In the genomic region with DNA sequence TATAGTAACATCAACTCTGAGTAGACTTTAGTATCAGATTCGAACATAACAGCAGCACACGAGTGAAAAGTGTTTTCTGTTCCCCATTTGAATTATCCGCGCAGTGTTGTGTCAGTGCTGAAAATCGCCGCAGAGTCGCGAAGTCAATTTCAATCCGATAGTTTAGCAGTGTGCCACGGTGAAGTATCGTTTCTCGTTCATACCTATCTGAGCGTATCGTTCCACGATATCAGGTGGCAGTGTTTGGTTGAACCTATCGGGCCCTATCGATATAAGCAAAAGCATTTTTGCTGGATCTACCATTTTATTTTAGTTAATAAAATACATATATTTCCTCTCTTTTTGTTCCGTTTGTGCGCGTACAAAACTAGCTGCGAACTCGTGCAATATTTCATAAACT, we compare ENCODE assay signal across 1 fruit fly cellular context.
TF ChIP-seq lines count a peak whose summit lies in the region.

A gene (plus strand): TSS at position 53 of the 400 bp plus-strand sequence.

TF ChIP-seq in whole organism, embryonic, 481 proteins besides CTCF, POLR2A, EP300 and RAD21 (continued from another document and continues in another):
- TF ChIP-seq CG16863 (GFP tag; optimal IDR thresholded peaks at IDR 0.05; lab: Kevin White, UChicago) (peak; percentile 59), CG7987 (GFP tag; optimal IDR thresholded peaks at IDR 0.05; lab: Kevin White, UChicago) (peak; percentile 65), ac (GFP tag; optimal IDR thresholded peaks at IDR 0.05; lab: Kevin White, UChicago) (no peak), CG3281 (GFP tag; optimal IDR thresholded peaks at IDR 0.05; lab: Kevin White, UChicago) (peak; percentile 27), bab2 (GFP tag; optimal IDR thresholded peaks at IDR 0.05; lab: Kevin White, UChicago) (peak; percentile 32), CG6689 (GFP tag; IDR thresholded peaks at IDR 0.05; lab: Robert Waterston, UW) (peak; percentile 21; the same call in 1 of the 2 replicates), crol (GFP tag; IDR thresholded peaks at IDR 0.05; lab: Robert Waterston, UW) (peak; percentile 11; the same call in 1 of the 2 replicates), prd (optimal IDR thresholded peaks at IDR 0.05; lab: Kevin White, UChicago) (no peak), prd (GFP tag; IDR thresholded peaks at IDR 0.05; lab: Robert Waterston, UW) (peak; percentile 37; the same call in 1 of the 3 replicates), unc-4 (GFP tag; IDR thresholded peaks at IDR 0.05; lab: Robert Waterston, UW; ENCODE audit: partially characterized antibody) (peak; percentile 98), CG4820 (GFP tag; optimal IDR thresholded peaks at IDR 0.05; lab: Kevin White, UChicago) (peak; percentile 24), CG1603 (tag; optimal IDR thresholded peaks at IDR 0.05; lab: Kevin White, UChicago) (peak; percentile 88), jumu (GFP tag; optimal IDR thresholded peaks at IDR 0.05; lab: Kevin White, UChicago) (peak; percentile 67), CG32772 (GFP tag; IDR thresholded peaks at IDR 0.05; lab: Robert Waterston, UW) (peak; percentile 55; the same call in 1 of the 2 replicates), slbo (GFP tag; IDR thresholded peaks at IDR 0.05; lab: Robert Waterston, UW) (peak; percentile 81), CG2199 (GFP tag; IDR thresholded peaks at IDR 0.05; lab: Robert Waterston, UW) (peak; percentile 40; the same call in 1 of the 3 replicates), CG1647 (GFP tag; optimal IDR thresholded peaks at IDR 0.05; lab: Kevin White, UChicago) (peak; percentile 41), CG17186 (GFP tag; optimal IDR thresholded peaks at IDR 0.05; lab: Kevin White, UChicago) (peak; percentile 88), CG4707 (GFP tag; optimal IDR thresholded peaks at IDR 0.05; lab: Kevin White, UChicago) (no peak), CG4360 (GFP tag; IDR thresholded peaks at IDR 0.05; lab: Robert Waterston, UW) (peak; percentile 27; the same call in 1 of the 2 replicates), bbx (GFP tag; IDR thresholded peaks at IDR 0.05; lab: Robert Waterston, UW; ENCODE audit: partially characterized antibody) (peak; percentile 99), gce (GFP tag; IDR thresholded peaks at IDR 0.05; lab: Robert Waterston, UW) (peak; percentile 11; the same call in 1 of the 3 replicates), Rfx (GFP tag; IDR thresholded peaks at IDR 0.05; lab: Robert Waterston, UW) (peak; percentile 83), chinmo (GFP tag; IDR thresholded peaks at IDR 0.05; lab: Robert Waterston, UW; ENCODE audit: partially characterized antibody) (peak; percentile 99), br (optimal IDR thresholded peaks at IDR 0.05; lab: Kevin White, UChicago) (no peak), CG1792 (GFP tag; optimal IDR thresholded peaks at IDR 0.05; lab: Kevin White, UChicago) (peak; percentile 49), CG8944 (GFP tag; optimal IDR thresholded peaks at IDR 0.05; lab: Kevin White, UChicago) (peak; percentile 54), CG33213 (GFP tag; optimal IDR thresholded peaks at IDR 0.05; lab: Kevin White, UChicago) (peak; percentile 74), ato (GFP tag; IDR thresholded peaks at IDR 0.05; lab: Robert Waterston, UW; ENCODE audit: partially characterized antibody) (peak; percentile 98), H2.0 (GFP tag; IDR thresholded peaks at IDR 0.05; lab: Robert Waterston, UW) (peak; percentile 48), CG15073 (GFP tag; optimal IDR thresholded peaks at IDR 0.05; lab: Kevin White, UChicago) (no peak), CG6175 (GFP tag; IDR thresholded peaks at IDR 0.05; lab: Robert Waterston, UW) (peak; percentile 59; the same call in 1 of the 3 replicates), lbe (GFP tag; optimal IDR thresholded peaks at IDR 0.05; lab: Kevin White, UChicago) (peak; percentile 72), run (tag; optimal IDR thresholded peaks at IDR 0.05; lab: Kevin White, UChicago) (no peak), CG9215 (GFP tag; IDR thresholded peaks at IDR 0.05; lab: Robert Waterston, UW) (no peak), gcm2 (GFP tag; optimal IDR thresholded peaks at IDR 0.05; lab: Kevin White, UChicago) (peak; percentile 51), CG9876 (GFP tag; optimal IDR thresholded peaks at IDR 0.05; lab: Kevin White, UChicago) (peak; percentile 54), sens-2 (GFP tag; IDR thresholded peaks at IDR 0.05; lab: Robert Waterston, UW) (no peak), CG17568 (GFP tag; optimal IDR thresholded peaks at IDR 0.05; lab: Kevin White, UChicago) (no peak), CG7745 (tag; optimal IDR thresholded peaks at IDR 0.05; lab: Kevin White, UChicago) (no peak), pan (optimal IDR thresholded peaks at IDR 0.05; lab: Kevin White, UChicago) (no peak), pan (GFP tag; optimal IDR thresholded peaks at IDR 0.05 in 1 of 2, IDR thresholded peaks at IDR 0.05 in 1 of 2) (peak in 1 of 2 experiments; percentile 16), Atf-2 (GFP tag; optimal IDR thresholded peaks at IDR 0.05; lab: Kevin White, UChicago) (peak; percentile 17), zen (tag; optimal IDR thresholded peaks at IDR 0.05; lab: Kevin White, UChicago) (peak; percentile 34), Camta (GFP tag; optimal IDR thresholded peaks at IDR 0.05; lab: Kevin White, UChicago) (no peak), lab (GFP tag; optimal IDR thresholded peaks at IDR 0.05; lab: Kevin White, UChicago) (peak; percentile 58), CoRest (tag; optimal IDR thresholded peaks at IDR 0.05; lab: Kevin White, UChicago) (peak; percentile 58), CG1529 (GFP tag; optimal IDR thresholded peaks at IDR 0.05; lab: Kevin White, UChicago) (no peak), Blimp-1 (GFP tag; optimal IDR thresholded peaks at IDR 0.05; lab: Kevin White, UChicago) (no peak), H15 (GFP tag; IDR thresholded peaks at IDR 0.05; lab: Robert Waterston, UW) (peak; percentile 52; the same call in 1 of the 3 replicates), tna (GFP tag; IDR thresholded peaks at IDR 0.05; lab: Robert Waterston, UW; ENCODE audit: partially characterized antibody) (peak; percentile 96), CG13775 (GFP tag; optimal IDR thresholded peaks at IDR 0.05; lab: Kevin White, UChicago) (peak; percentile 27), CG34422 (GFP tag; IDR thresholded peaks at IDR 0.05; lab: Robert Waterston, UW) (0 out of 3 replicates have a peak, but pooled peaks have one; percentile 15), CG13287 (GFP tag; IDR thresholded peaks at IDR 0.05; lab: Robert Waterston, UW; ENCODE audit: partially characterized antibody) (peak; percentile 99), shn (GFP tag; optimal IDR thresholded peaks at IDR 0.05; lab: Kevin White, UChicago) (peak; percentile 60), YL-1 (GFP tag; optimal IDR thresholded peaks at IDR 0.05; lab: Kevin White, UChicago) (peak; percentile 45), abd-A (tag; optimal IDR thresholded peaks at IDR 0.05; lab: Kevin White, UChicago) (no peak), CG8478 (optimal IDR thresholded peaks at IDR 0.05; lab: Kevin White, UChicago) (no peak), CG4404 (GFP tag; IDR thresholded peaks at IDR 0.05; lab: Robert Waterston, UW) (peak; percentile 36; the same call in 1 of the 2 replicates), Sry-δ (GFP tag; optimal IDR thresholded peaks at IDR 0.05; lab: Kevin White, UChicago) (peak; percentile 98), CG15601 (tag; optimal IDR thresholded peaks at IDR 0.05; lab: Kevin White, UChicago) (peak; percentile 75), Atf6 (GFP tag; IDR thresholded peaks at IDR 0.05; lab: Robert Waterston, UW) (0 out of 2 replicates have a peak, but pooled peaks have one; percentile 33), tin (GFP tag; optimal IDR thresholded peaks at IDR 0.05; lab: Kevin White, UChicago) (peak; percentile 52), CG6272 (GFP tag; IDR thresholded peaks at IDR 0.05; lab: Robert Waterston, UW) (peak; percentile 75), CG17912 (GFP tag; optimal IDR thresholded peaks at IDR 0.05; lab: Kevin White, UChicago) (peak; percentile 68), pfk (GFP tag; optimal IDR thresholded peaks at IDR 0.05; lab: Kevin White, UChicago) (peak; percentile 92), Scr (GFP tag; IDR thresholded peaks at IDR 0.05; lab: Robert Waterston, UW; ENCODE audit: partially characterized antibody) (peak; percentile 96), ash1 (GFP tag; optimal IDR thresholded peaks at IDR 0.05; lab: Kevin White, UChicago) (peak; percentile 34), klu (GFP tag; IDR thresholded peaks at IDR 0.05; lab: Robert Waterston, UW) (no peak), vvl (GFP tag; IDR thresholded peaks at IDR 0.05; lab: Robert Waterston, UW) (peak; percentile 78), nerfin-2 (GFP tag; IDR thresholded peaks at IDR 0.05; lab: Robert Waterston, UW; ENCODE audit: partially characterized antibody) (peak; percentile 95), chn (GFP tag; optimal IDR thresholded peaks at IDR 0.05; lab: Kevin White, UChicago) (peak; percentile 50), CG4424 (GFP tag; optimal IDR thresholded peaks at IDR 0.05; lab: Kevin White, UChicago) (peak; percentile 20), dysf (GFP tag; IDR thresholded peaks at IDR 0.05; lab: Robert Waterston, UW) (peak; percentile 43; the same call in 2 of the 3 replicates), Aef1 (GFP tag; IDR thresholded peaks at IDR 0.05; lab: Robert Waterston, UW) (peak; percentile 63), hbn (GFP tag; IDR thresholded peaks at IDR 0.05; lab: Robert Waterston, UW; ENCODE audit: partially characterized antibody) (peak; percentile 98), fu2 (GFP tag; optimal IDR thresholded peaks at IDR 0.05; lab: Kevin White, UChicago) (peak; percentile 57), Hr3 (GFP tag; optimal IDR thresholded peaks at IDR 0.05; lab: Kevin White, UChicago) (peak; percentile 44), CG13624 (GFP tag; optimal IDR thresholded peaks at IDR 0.05; lab: Kevin White, UChicago) (peak; percentile 60), CG12236 (GFP tag; optimal IDR thresholded peaks at IDR 0.05; lab: Kevin White, UChicago) (no peak), zen2 (GFP tag; IDR thresholded peaks at IDR 0.05; lab: Robert Waterston, UW; ENCODE audit: partially characterized antibody) (peak; percentile 99), ranshi (GFP tag; IDR thresholded peaks at IDR 0.05; lab: Robert Waterston, UW) (0 out of 2 replicates have a peak, but pooled peaks have one; percentile 8), zfh2 (GFP tag; optimal IDR thresholded peaks at IDR 0.05; lab: Kevin White, UChicago) (peak; percentile 81), sna (GFP tag; IDR thresholded peaks at IDR 0.05; lab: Robert Waterston, UW; ENCODE audit: partially characterized antibody) (peak; percentile 98), CG2116 (GFP tag; optimal IDR thresholded peaks at IDR 0.05; lab: Kevin White, UChicago) (peak; percentile 95), HLH3B (GFP tag; IDR thresholded peaks at IDR 0.05; lab: Robert Waterston, UW) (no peak), E2f2 (GFP tag; IDR thresholded peaks at IDR 0.05; lab: Robert Waterston, UW) (peak; percentile 97), CG18599 (GFP tag; optimal IDR thresholded peaks at IDR 0.05; lab: Kevin White, UChicago) (peak; percentile 51), CG3995 (GFP tag; optimal IDR thresholded peaks at IDR 0.05; lab: Kevin White, UChicago) (peak; percentile 79), CrebB (tag; optimal IDR thresholded peaks at IDR 0.05; lab: Kevin White, UChicago) (peak; percentile 7), CG8388 (GFP tag; optimal IDR thresholded peaks at IDR 0.05; lab: Kevin White, UChicago) (no peak), her (GFP tag; optimal IDR thresholded peaks at IDR 0.05; lab: Kevin White, UChicago) (peak; percentile 70), Sin3A (optimal IDR thresholded peaks at IDR 0.05; lab: Kevin White, UChicago) (peak; percentile 64), CG7928 (GFP tag; optimal IDR thresholded peaks at IDR 0.05; lab: Kevin White, UChicago) (peak; percentile 19), CG6791 (GFP tag; IDR thresholded peaks at IDR 0.05; lab: Robert Waterston, UW; ENCODE audit: partially characterized antibody) (peak; percentile 98), bigmax (GFP tag; optimal IDR thresholded peaks at IDR 0.05; lab: Kevin White, UChicago) (peak; percentile 1), CG8765 (GFP tag; IDR thresholded peaks at IDR 0.05; lab: Robert Waterston, UW) (0 out of 2 replicates have a peak, but pooled peaks have one; percentile 23), Xbp1 (GFP tag; optimal IDR thresholded peaks at IDR 0.05; lab: Kevin White, UChicago) (peak; percentile 64), ERR (GFP tag; optimal IDR thresholded peaks at IDR 0.05; lab: Kevin White, UChicago) (peak; percentile 72), CG32767 (GFP tag; IDR thresholded peaks at IDR 0.05; lab: Robert Waterston, UW) (no peak; the same call in 1 of the 2 replicates), CHES-1-like (GFP tag; optimal IDR thresholded peaks at IDR 0.05; lab: Kevin White, UChicago) (peak; percentile 71), pum (GFP tag; optimal IDR thresholded peaks at IDR 0.05; lab: Kevin White, UChicago) (peak; percentile 50), CG15514 (GFP tag; optimal IDR thresholded peaks at IDR 0.05; lab: Kevin White, UChicago) (peak; percentile 94), fd96Cb (tag; optimal IDR thresholded peaks at IDR 0.05; lab: Kevin White, UChicago) (no peak), emc (GFP tag; optimal IDR thresholded peaks at IDR 0.05; lab: Kevin White, UChicago) (peak; percentile 7), ap (GFP tag; IDR thresholded peaks at IDR 0.05; lab: Robert Waterston, UW) (no peak), Hsf (GFP tag; optimal IDR thresholded peaks at IDR 0.05; lab: Kevin White, UChicago) (peak; percentile 52), sisA (GFP tag; IDR thresholded peaks at IDR 0.05; lab: Robert Waterston, UW) (peak; percentile 59), crp (GFP tag; optimal IDR thresholded peaks at IDR 0.05; lab: Kevin White, UChicago) (peak in 1 of 2 experiments; percentile 47), dpn (GFP tag; optimal IDR thresholded peaks at IDR 0.05; lab: Kevin White, UChicago) (peak; percentile 62 to 68), CG15269 (tag; optimal IDR thresholded peaks at IDR 0.05; lab: Kevin White, UChicago) (no peak), CG10654 (GFP tag; optimal IDR thresholded peaks at IDR 0.05; lab: Kevin White, UChicago) (peak; percentile 31), Doc3 (GFP tag; IDR thresholded peaks at IDR 0.05; lab: Robert Waterston, UW; ENCODE audit: partially characterized antibody) (peak; percentile 93), Bgb (GFP tag; IDR thresholded peaks at IDR 0.05; lab: Robert Waterston, UW; ENCODE audit: partially characterized antibody) (peak; percentile 99), cas (GFP tag; IDR thresholded peaks at IDR 0.05; lab: Robert Waterston, UW) (peak; percentile 44; the same call in 1 of the 2 replicates), Fer1 (GFP tag; optimal IDR thresholded peaks at IDR 0.05; lab: Kevin White, UChicago) (peak; percentile 35), mld (GFP tag; IDR thresholded peaks at IDR 0.05; lab: Robert Waterston, UW; ENCODE audit: partially characterized antibody) (peak; percentile 97), corto (GFP tag; optimal IDR thresholded peaks at IDR 0.05; lab: Kevin White, UChicago) (peak; percentile 38), crc (GFP tag; optimal IDR thresholded peaks at IDR 0.05; lab: Kevin White, UChicago) (no peak), CG5953 (GFP tag; IDR thresholded peaks at IDR 0.05; lab: Robert Waterston, UW) (no peak)
